Worm (Caenorhabditis elegans) whole organism, late embryonic: ENCODE results near the gene nnt-1.

Experiments
- C38D4.7 ChIP-seq: fragments of 200-800 bp; sonication (Bioruptor generic); optimal IDR thresholded peaks from 2 replicates; lab custom pipeline; 2018; ENCODE audit warnings: mild to moderate bottlenecking, missing genetic modification characterization, moderate library complexity, missing compliant biosample characterization
- K09A11.1 ChIP-seq: sonication (generic microtip); optimal IDR thresholded peaks from 2 replicates; lab custom pipeline; 2017; ENCODE audit warnings: antibody characterized with exemption, mild to moderate bottlenecking, missing genetic modification characterization, missing compliant biosample characterization; ENCODE audit not compliant: insufficient read depth
- ama-1 ChIP-seq: fragments of 150-350 bp; optimal IDR thresholded peaks from 2 replicates; lab custom pipeline; 2014
- ceh-14 ChIP-seq: sonication (generic microtip); optimal IDR thresholded peaks from 2 replicates; lab custom pipeline; 2016; ENCODE audit warnings: missing genotype, missing genetic modification characterization, missing compliant biosample characterization
- ceh-19 ChIP-seq: fragments of 200-800 bp; sonication (Bioruptor generic); optimal IDR thresholded peaks from 2 replicates; lab custom pipeline; 2018; ENCODE audit warnings: mild to moderate bottlenecking, missing genetic modification characterization, missing compliant biosample characterization
- ceh-2 ChIP-seq: sonication (generic microtip); optimal IDR thresholded peaks from 2 replicates; lab custom pipeline; 2016; ENCODE audit warnings: missing genotype, missing genetic modification characterization, missing compliant biosample characterization
- ceh-22 ChIP-seq: sonication (generic microtip); optimal IDR thresholded peaks from 2 replicates; lab custom pipeline; 2017; ENCODE audit warnings: missing biosample characterization, missing genetic modification characterization
- ceh-31 ChIP-seq: sonication (generic microtip); optimal IDR thresholded peaks from 2 replicates; lab custom pipeline; 2016; ENCODE audit warnings: missing genetic modification characterization, missing compliant biosample characterization
- ceh-34 ChIP-seq: sonication (generic microtip); optimal IDR thresholded peaks from 2 replicates; lab custom pipeline; 2016; ENCODE audit warnings: mild to moderate bottlenecking, missing genetic modification characterization, missing compliant biosample characterization
- ceh-48 ChIP-seq: sonication (generic microtip); optimal IDR thresholded peaks from 2 replicates; lab custom pipeline; 2016; ENCODE audit warnings: missing genetic modification characterization, inconsistent platforms, missing compliant biosample characterization
- ceh-9 ChIP-seq: sonication (generic microtip); optimal IDR thresholded peaks from 2 replicates; lab custom pipeline; 2016; ENCODE audit warnings: mild to moderate bottlenecking, missing genetic modification characterization, inconsistent platforms, missing compliant biosample characterization
- dmd-4 ChIP-seq: sonication (generic microtip); optimal IDR thresholded peaks from 2 replicates; lab custom pipeline; 2016; ENCODE audit warnings: borderline replicate concordance, missing genetic modification characterization, missing compliant biosample characterization
- dve-1 ChIP-seq: sonication (generic microtip); optimal IDR thresholded peaks from 2 replicates; lab custom pipeline; 2017; ENCODE audit warnings: antibody characterized with exemption, mild to moderate bottlenecking, missing genetic modification characterization, missing compliant biosample characterization
- elt-2 ChIP-seq: sonication (generic microtip); optimal IDR thresholded peaks from 2 replicates; lab custom pipeline; 2016; ENCODE audit warnings: missing genetic modification reagents, missing genetic modification characterization, missing compliant biosample characterization
- elt-4 ChIP-seq: sonication (generic microtip); optimal IDR thresholded peaks from 2 replicates; lab custom pipeline; 2016; ENCODE audit warnings: missing genetic modification characterization, missing compliant biosample characterization
- hlh-15 ChIP-seq: sonication (generic microtip); optimal IDR thresholded peaks from 2 replicates; lab custom pipeline; 2016; ENCODE audit warnings: missing genetic modification characterization, missing compliant biosample characterization
- hlh-8 ChIP-seq: sonication (generic microtip); optimal IDR thresholded peaks from 2 replicates; lab custom pipeline; 2016; ENCODE audit warnings: missing genotype, missing genetic modification characterization, missing compliant biosample characterization
- lim-6 ChIP-seq: sonication (generic microtip); optimal IDR thresholded peaks from 2 replicates; lab custom pipeline; 2016; ENCODE audit warnings: missing genetic modification characterization, missing compliant biosample characterization
- lin-11 ChIP-seq: fragments of 200-800 bp; sonication (Bioruptor generic); optimal IDR thresholded peaks from 2 replicates; lab custom pipeline; 2018; ENCODE audit warnings: mild to moderate bottlenecking, missing genetic modification characterization, missing compliant biosample characterization
- mec-3 ChIP-seq: sonication (generic microtip); optimal IDR thresholded peaks from 2 replicates; lab custom pipeline; 2016; ENCODE audit warnings: borderline replicate concordance, missing genetic modification characterization, missing compliant biosample characterization
- nfya-1 ChIP-seq: sonication (generic microtip); optimal IDR thresholded peaks from 2 replicates; lab custom pipeline; 2017; ENCODE audit warnings: missing genetic modification characterization, mild to moderate bottlenecking, missing compliant biosample characterization, antibody characterized with exemption, moderate library complexity
- nhr-232 ChIP-seq: sonication (generic microtip); optimal IDR thresholded peaks from 2 replicates; lab custom pipeline; 2016; ENCODE audit warnings: missing genetic modification characterization, missing compliant biosample characterization
- pax-1 ChIP-seq: fragments of 150-350 bp; optimal IDR thresholded peaks from 2 replicates; lab custom pipeline; 2014; ENCODE audit warnings: missing biosample characterization, missing genetic modification characterization
- pha-2 ChIP-seq: sonication (generic microtip); optimal IDR thresholded peaks from 2 replicates; lab custom pipeline; 2017; ENCODE audit warnings: mild to moderate bottlenecking, missing genetic modification characterization, missing compliant biosample characterization
- pros-1 ChIP-seq: fragments of 150-350 bp; optimal IDR thresholded peaks from 2 replicates; lab custom pipeline; 2014; ENCODE audit warnings: missing biosample characterization, missing genetic modification reagents, missing genetic modification characterization
- ref-2 ChIP-seq: sonication (generic microtip); optimal IDR thresholded peaks from 2 replicates; lab custom pipeline; 2016; ENCODE audit warnings: missing genetic modification characterization, missing compliant biosample characterization
- rnt-1 ChIP-seq: sonication (generic microtip); optimal IDR thresholded peaks from 2 replicates; lab custom pipeline; 2016; ENCODE audit warnings: missing genetic modification characterization, missing compliant biosample characterization
- sdc-2 ChIP-seq: sonication (generic microtip); optimal IDR thresholded peaks from 2 replicates; lab custom pipeline; 2016; ENCODE audit warnings: missing genotype, missing genetic modification characterization, missing compliant biosample characterization
- sox-2 ChIP-seq: fragments of 200-800 bp; sonication (Bioruptor generic); IDR thresholded peaks from 2 replicates; pipeline ENCODE4 v1.3.6; 2022; ENCODE audit warnings: missing genetic modification reagents, missing genetic modification characterization, missing compliant biosample characterization
- syd-9 ChIP-seq: sonication (generic microtip); optimal IDR thresholded peaks from 2 replicates; lab custom pipeline; 2016; ENCODE audit warnings: mild to moderate bottlenecking, missing genetic modification characterization, moderate library complexity, missing compliant biosample characterization
- tbx-2 ChIP-seq: sonication (generic microtip); optimal IDR thresholded peaks from 2 replicates; lab custom pipeline; 2016; ENCODE audit warnings: missing genetic modification characterization, missing compliant biosample characterization
- tbx-7 ChIP-seq: sonication (generic microtip); optimal IDR thresholded peaks from 2 replicates; lab custom pipeline; 2016; ENCODE audit warnings: missing genotype, missing genetic modification characterization, missing compliant biosample characterization
- ttx-3 ChIP-seq: sonication (generic microtip); optimal IDR thresholded peaks from 2 replicates; lab custom pipeline; 2016; ENCODE audit warnings: missing genetic modification reagents, missing genetic modification characterization, missing compliant biosample characterization
- unc-3 ChIP-seq, 2 experiments: fragments of 200-800 bp in 1 of 2; sonication (Bioruptor generic) in 1 of 2; sonication (generic microtip) in 1 of 2; conservative IDR thresholded peaks in 1 of 2; optimal IDR thresholded peaks in 1 of 2; 2 replicates each; pipeline versions ENCODE4 v1.3.6 to Lab custom; 2016 to 2022; ENCODE audit warnings: missing compliant biosample characterization in 2 of 2, missing genetic modification characterization in 2 of 2, missing genetic modification reagents in 1 of 2
- unc-42 ChIP-seq: sonication (generic microtip); optimal IDR thresholded peaks from 2 replicates; lab custom pipeline; 2016; ENCODE audit warnings: missing genotype, missing genetic modification characterization, missing compliant biosample characterization
- unc-55 ChIP-seq: sonication (generic microtip); optimal IDR thresholded peaks from 2 replicates; lab custom pipeline; 2017; ENCODE audit warnings: missing biosample characterization, missing genetic modification reagents, missing genetic modification characterization
- unc-86 ChIP-seq: sonication (generic microtip); optimal IDR thresholded peaks from 2 replicates; lab custom pipeline; 2016; ENCODE audit warnings: missing genetic modification characterization, missing compliant biosample characterization

The nnt-1 gene

DNA sequence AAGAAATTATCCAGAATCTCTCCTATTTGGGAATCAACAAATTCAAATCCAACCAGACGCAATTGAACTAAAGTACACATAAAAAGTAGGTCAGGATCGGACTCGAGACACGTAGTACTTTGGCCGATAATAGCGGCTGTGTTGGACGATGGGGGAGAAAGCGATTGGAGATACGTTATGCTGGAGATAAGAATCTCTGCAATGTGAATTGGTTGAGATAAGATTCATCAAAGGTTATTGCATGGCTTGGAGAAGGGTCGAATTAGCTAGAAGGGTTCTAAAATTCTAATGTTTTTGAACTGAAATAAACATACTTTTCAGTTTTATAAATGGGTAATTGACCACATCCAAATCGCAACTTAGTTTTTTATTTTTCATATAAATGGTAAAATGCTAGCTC lies 29.6 kb upstream of the nnt-1 start:
- peak; percentile 13 for TF ChIP-seq rnt-1 (tag; lab: Kevin White, UChicago)
- TF ChIP-seq hlh-8 (tag; lab: Kevin White, UChicago) = no peak
- TF ChIP-seq lin-11 (tag; lab: Kevin White, UChicago) = no peak
- TF ChIP-seq ceh-34 = no peak
- no peak for TF ChIP-seq tbx-2 (tag; lab: Kevin White, UChicago)
- no peak for TF ChIP-seq pros-1

DNA sequence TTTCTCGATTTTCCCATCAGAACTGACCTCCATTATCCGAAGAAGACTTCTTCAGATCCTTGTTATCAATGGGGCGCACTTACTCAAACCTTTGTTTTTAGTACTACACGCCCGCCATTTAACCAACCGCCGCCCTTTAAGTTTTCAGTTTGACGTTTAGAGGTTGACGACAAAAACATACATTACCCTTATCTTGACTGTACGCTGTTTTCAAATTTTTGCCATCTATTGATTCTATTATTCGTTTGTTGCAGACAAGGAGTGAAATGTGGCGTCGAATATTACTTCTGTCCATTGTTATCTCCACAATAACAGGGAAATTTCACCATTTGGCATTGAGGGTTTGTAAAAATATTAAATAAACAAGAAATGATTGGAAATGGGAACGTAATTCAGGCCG lies 29.1 kb upstream of the nnt-1 start, which contains the start of gene C15H9.5:
TSS of gene C15H9.5 (plus strand) at position 255 of the 400 bp plus-strand sequence.
- peak; percentile 43 for TF ChIP-seq nfya-1 (tag; lab: Kevin White, UChicago)
- no peak for TF ChIP-seq pha-2 (tag; lab: Kevin White, UChicago)

DNA sequence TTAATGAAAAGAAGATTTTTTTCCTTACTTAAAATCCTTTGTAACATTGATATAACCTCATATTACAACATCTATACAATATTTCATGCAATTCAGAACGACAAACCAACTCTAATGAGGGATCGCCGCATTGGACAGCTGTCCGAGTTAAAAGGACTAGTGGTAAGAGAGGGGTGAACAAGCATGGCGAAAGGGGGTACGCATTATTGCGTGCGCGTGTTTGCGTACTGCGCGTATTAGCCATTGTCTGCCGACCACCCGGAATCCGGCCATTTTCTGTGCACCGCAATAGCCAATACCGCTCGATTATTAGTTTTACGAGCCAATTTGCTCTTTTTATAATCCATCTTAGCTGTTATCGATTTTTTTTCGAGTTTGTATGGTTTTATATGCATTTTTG lies 24.6 kb upstream of the nnt-1 start, which contains the start of gene C15H9.4:
TSS of gene C15H9.4 (plus strand) at position 93 of the 400 bp plus-strand sequence.
- TF ChIP-seq ceh-19 (GFP tag; lab: Kevin White, UChicago) = peak; percentile 6
- peak; percentile 23 for TF ChIP-seq ref-2
- TF ChIP-seq sox-2 = peak; percentile 76
- TF ChIP-seq sdc-2 (tag; lab: Kevin White, UChicago) = peak; percentile 56
- no peak for TF ChIP-seq K09A11.1
- TF ChIP-seq hlh-15 (tag; lab: Kevin White, UChicago) = no peak
- TF ChIP-seq ceh-48 (tag; lab: Kevin White, UChicago) = peak; percentile 14
- TF ChIP-seq unc-42 (tag; lab: Kevin White, UChicago) = peak; percentile 61
- TF ChIP-seq nfya-1 (tag; lab: Kevin White, UChicago) = peak; percentile 74
- peak; percentile 31 for TF ChIP-seq unc-55
- TF ChIP-seq tbx-2 (tag; lab: Kevin White, UChicago) = peak; percentile 53
- peak; percentile 57 for TF ChIP-seq ceh-31
- peak; percentile 40 for TF ChIP-seq ceh-14
- TF ChIP-seq pros-1 = no peak
- TF ChIP-seq pha-2 (tag; lab: Kevin White, UChicago) = peak; percentile 71
- TF ChIP-seq nhr-232 (tag; lab: Kevin White, UChicago) = no peak
- peak; percentile 2 for TF ChIP-seq rnt-1 (tag; lab: Kevin White, UChicago)

DNA sequence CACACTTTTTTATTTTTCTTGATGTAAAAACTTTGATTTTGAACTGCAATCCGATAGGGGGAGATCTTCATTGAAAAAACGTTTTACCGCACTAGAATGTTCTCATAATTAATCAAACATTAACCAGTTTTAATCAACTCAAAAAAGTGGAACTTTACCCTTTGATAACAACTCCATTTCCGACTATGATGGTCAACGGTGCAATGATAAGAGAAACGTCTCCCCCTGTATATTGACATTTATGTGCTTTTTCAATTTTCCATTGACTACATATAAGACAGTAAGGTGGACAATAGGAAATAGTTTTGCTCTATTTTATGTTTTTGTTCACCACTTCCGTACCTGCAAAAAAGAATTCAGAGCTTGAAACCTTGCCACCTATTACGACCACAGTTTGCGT lies 23.7 kb upstream of the nnt-1 start:
- TF ChIP-seq ceh-19 (GFP tag; lab: Kevin White, UChicago) = no peak
- TF ChIP-seq elt-4 = no peak
- peak; percentile 47 for TF ChIP-seq elt-2 (tag; lab: Kevin White, UChicago)
- TF ChIP-seq ceh-22 (tag; lab: Kevin White, UChicago) = no peak

DNA sequence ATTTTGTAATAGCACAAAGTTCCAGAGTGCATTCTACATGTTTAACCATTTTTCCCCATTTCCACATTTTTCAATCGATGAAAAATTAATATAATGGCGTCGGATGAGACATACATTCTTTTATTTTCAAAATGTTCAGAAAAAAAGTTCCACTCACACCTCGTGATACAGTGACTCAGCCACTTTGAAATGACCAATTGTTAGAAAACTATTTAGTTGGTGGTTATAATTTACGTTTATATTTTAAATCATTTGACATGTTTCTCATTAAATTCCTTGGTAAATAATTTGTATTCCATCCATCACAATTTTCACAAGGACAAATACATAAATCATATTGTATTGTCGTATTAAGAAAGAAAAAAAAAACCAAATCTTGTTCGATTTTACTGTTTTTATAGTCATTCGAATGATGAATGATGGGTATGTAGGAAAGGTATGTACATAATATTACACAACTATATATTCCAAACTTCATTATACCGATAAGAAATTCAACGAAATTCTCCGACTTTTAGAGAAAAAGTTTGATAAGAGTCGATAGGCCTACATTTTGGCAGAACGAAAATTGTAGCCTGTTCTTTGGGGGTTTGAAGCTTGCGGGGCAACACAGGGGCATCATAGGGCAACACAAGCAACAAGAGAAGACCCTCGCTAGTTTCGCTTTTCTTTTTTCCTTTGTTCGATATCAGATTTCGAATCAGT lies 21.6 kb upstream of the nnt-1 start:
- TF ChIP-seq ama-1 (lab: Kevin White, UChicago) (no peak), dmd-4 (tag; lab: Kevin White, UChicago) (no peak), dve-1 (tag; lab: Kevin White, UChicago) (no peak), nfya-1 (tag; lab: Kevin White, UChicago) (no peak), unc-86 (tag; lab: Kevin White, UChicago) (no peak), rnt-1 (tag; lab: Kevin White, UChicago) (no peak), tbx-7 (tag; lab: Kevin White, UChicago) (no peak), ceh-2 (tag; lab: Kevin White, UChicago) (no peak), ceh-9 (no peak), unc-3 (GFP tag; conservative IDR thresholded peaks at IDR 0.05; lab: Robert Waterston, UW) (no peak), unc-3 (tag; optimal IDR thresholded peaks at IDR 0.05; lab: Kevin White, UChicago) (no peak), mec-3 (tag; lab: Kevin White, UChicago) (no peak), C38D4.7 (GFP tag; lab: Kevin White, UChicago) (no peak), lim-6 (tag; lab: Kevin White, UChicago) (no peak), syd-9 (no peak), K09A11.1 (no peak), pax-1 (tag; lab: Kevin White, UChicago) (no peak), ttx-3 (tag; lab: Kevin White, UChicago) (no peak)
